Fruit fly (Drosophila melanogaster): ENCODE results near the gene Ssl1.
A peak's percentile ranks its signal among the peaks of the same experiment; 100 is the strongest.

Gene Ssl1

dm6 chr3L:22871030-22871844 lies 7.7 kb upstream of the Ssl1 start (continued):
- TF ChIP-seq CG10267 (tag; optimal IDR thresholded peaks at IDR 0.05) (peak; percentile 20), ci (GFP tag; IDR thresholded peaks at IDR 0.05) (peak; percentile 63; the same call in 1 of the 3 replicates), CG2129 (GFP tag; IDR thresholded peaks at IDR 0.05; ENCODE audit: partially characterized antibody) (peak; percentile 41), HLH54F (GFP tag; optimal IDR thresholded peaks at IDR 0.05) (peak; percentile 38), CG16813 (GFP tag; IDR thresholded peaks at IDR 0.05; ENCODE audit: partially characterized antibody) (peak; percentile 65), vnd (GFP tag; IDR thresholded peaks at IDR 0.05; ENCODE audit: partially characterized antibody) (peak; percentile 68), CoRest (tag; optimal IDR thresholded peaks at IDR 0.05) (no peak), CG4617 (GFP tag; optimal IDR thresholded peaks at IDR 0.05; ENCODE audit: borderline replicate concordance) (peak; percentile 64), Xbp1 (GFP tag; optimal IDR thresholded peaks at IDR 0.05) (peak; percentile 0), gfzf (GFP tag; optimal IDR thresholded peaks at IDR 0.05) (no peak), CG8478 (optimal IDR thresholded peaks at IDR 0.05) (peak; percentile 51), sqz (GFP tag; optimal IDR thresholded peaks at IDR 0.05) (peak; percentile 12), corto (GFP tag; optimal IDR thresholded peaks at IDR 0.05) (no peak), Lhr (GFP tag; optimal IDR thresholded peaks at IDR 0.05) (no peak), CG6813 (GFP tag; optimal IDR thresholded peaks at IDR 0.05) (no peak), gsb-n (tag; optimal IDR thresholded peaks at IDR 0.05) (no peak)

DNA sequence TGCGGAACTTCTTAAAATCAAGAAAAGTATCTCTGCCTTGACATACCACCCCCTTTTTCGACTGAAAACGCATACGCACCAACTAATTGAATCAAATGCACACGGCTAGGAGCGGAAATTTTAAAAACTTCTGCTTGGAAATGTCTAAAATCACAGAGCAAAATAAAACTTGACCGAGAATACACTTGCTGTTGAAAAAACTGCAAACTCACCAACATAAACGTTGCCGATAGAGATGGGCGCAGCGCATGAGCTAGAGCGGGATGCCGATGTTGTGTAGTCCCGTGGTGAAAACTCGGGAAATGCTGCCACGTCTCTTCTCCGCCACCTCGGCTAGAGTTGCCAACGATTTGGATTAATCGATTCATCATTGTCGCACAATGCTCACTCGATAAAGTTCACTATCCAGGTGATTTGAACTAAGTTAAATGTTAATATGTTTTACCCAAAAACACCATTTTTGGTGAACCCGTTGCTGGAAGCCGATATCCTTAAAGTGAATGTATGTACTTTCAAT lies 7.0 kb upstream of the Ssl1 start, which contains the start of the genes CG11109 and Arf1:
Gene CG11109, plus strand, starts transcription at position 356 of the 517 bp plus-strand sequence.
Gene Arf1, minus strand, starts transcription at position 387 of the 517 bp plus-strand sequence.
- TF ChIP-seq CG3838 (GFP tag; optimal IDR thresholded peaks at IDR 0.05) (no peak), luna (GFP tag; optimal IDR thresholded peaks at IDR 0.05) (no peak), CG6254 (GFP tag; optimal IDR thresholded peaks at IDR 0.05) (no peak), grn (GFP tag; optimal IDR thresholded peaks at IDR 0.05) (no peak), crp (GFP tag; optimal IDR thresholded peaks at IDR 0.05) (peak in 1 of 2 experiments; percentile 43), Opbp (GFP tag; IDR thresholded peaks at IDR 0.05; ENCODE audit: partially characterized antibody) (peak; percentile 82), CG15479 (GFP tag; optimal IDR thresholded peaks at IDR 0.05) (peak; percentile 15), Bdp1 (GFP tag; optimal IDR thresholded peaks at IDR 0.05) (no peak), Hmr (GFP tag; optimal IDR thresholded peaks at IDR 0.05) (peak; percentile 24), CG3407 (GFP tag; optimal IDR thresholded peaks at IDR 0.05) (no peak), CG2678 (tag; optimal IDR thresholded peaks at IDR 0.05) (no peak), CG16863 (GFP tag; optimal IDR thresholded peaks at IDR 0.05) (no peak), CG10366 (GFP tag; IDR thresholded peaks at IDR 0.05) (no peak), TFAM (GFP tag; optimal IDR thresholded peaks at IDR 0.05) (no peak), btn (GFP tag; optimal IDR thresholded peaks at IDR 0.05) (no peak), az2 (GFP tag; optimal IDR thresholded peaks at IDR 0.05) (no peak), Dref (GFP tag; IDR thresholded peaks at IDR 0.05) (peak; percentile 87), tx (GFP tag; optimal IDR thresholded peaks at IDR 0.05) (no peak), aop (GFP tag; IDR thresholded peaks at IDR 0.05) (0 out of 2 replicates have a peak, but pooled peaks have one; percentile 37), Six4 (GFP tag; optimal IDR thresholded peaks at IDR 0.05) (no peak), CG4404 (GFP tag; IDR thresholded peaks at IDR 0.05) (no peak), CG17912 (GFP tag; optimal IDR thresholded peaks at IDR 0.05) (peak; percentile 47), CoRest (tag; optimal IDR thresholded peaks at IDR 0.05) (no peak), pho (GFP tag; optimal IDR thresholded peaks at IDR 0.05) (no peak), danr (GFP tag; IDR thresholded peaks at IDR 0.05) (no peak), Doc3 (GFP tag; IDR thresholded peaks at IDR 0.05; ENCODE audit: partially characterized antibody) (peak; percentile 33), dpn (GFP tag; optimal IDR thresholded peaks at IDR 0.05) (no peak), sd (tag; optimal IDR thresholded peaks at IDR 0.05) (no peak), Sry-δ (GFP tag; optimal IDR thresholded peaks at IDR 0.05) (peak; percentile 85), Vsx1 (GFP tag; optimal IDR thresholded peaks at IDR 0.05) (no peak), CrebB (tag; optimal IDR thresholded peaks at IDR 0.05) (peak; percentile 36), tin (GFP tag; optimal IDR thresholded peaks at IDR 0.05) (no peak), Lpt (GFP tag; optimal IDR thresholded peaks at IDR 0.05) (no peak)
